Worm (Caenorhabditis elegans) whole organism, L3 larva: ENCODE data around the gene rfp-1.
"Not testable (repeated sequence)": the region's sequence is repeated elsewhere in the genome, so short reads cannot be mapped to it uniquely, and the experiment has no call there.

ENCODE experiments used
- R02D3.7 ChIP-seq: fragments of 150-350 bp; optimal IDR thresholded peaks from 2 replicates; lab custom pipeline; 2014; ENCODE audit warnings: missing biosample characterization, missing genetic modification characterization
- ceh-82 ChIP-seq: fragments of 150-350 bp; optimal IDR thresholded peaks from 2 replicates; lab custom pipeline; 2014; ENCODE audit warnings: missing biosample characterization, missing genetic modification characterization
- elt-1 ChIP-seq: fragments of 150-350 bp; optimal IDR thresholded peaks from 2 replicates; lab custom pipeline; 2014; ENCODE audit warnings: missing biosample characterization, missing genetic modification characterization
- nfya-1 ChIP-seq: sonication (generic microtip); optimal IDR thresholded peaks from 2 replicates; lab custom pipeline; 2017; ENCODE audit warnings: missing genetic modification characterization, mild to moderate bottlenecking, missing compliant biosample characterization, antibody characterized with exemption, moderate library complexity; ENCODE audit not compliant: insufficient read depth
- nhr-237 ChIP-seq: fragments of 150-350 bp; optimal IDR thresholded peaks from 2 replicates; lab custom pipeline; 2014; ENCODE audit warnings: missing biosample characterization, missing genetic modification characterization
- nhr-77 ChIP-seq: fragments of 150-350 bp; optimal IDR thresholded peaks from 2 replicates; lab custom pipeline; 2014; ENCODE audit warnings: missing biosample characterization, missing genetic modification characterization
- skn-1 ChIP-seq: fragments of 150-350 bp; optimal IDR thresholded peaks from 2 replicates; lab custom pipeline; 2014; ENCODE audit warnings: missing biosample characterization, missing genetic modification characterization
- snpc-4 ChIP-seq: fragments of 150-350 bp; optimal IDR thresholded peaks from 2 replicates; lab custom pipeline; 2014; ENCODE audit warnings: missing biosample characterization, missing genetic modification characterization
- unc-39 ChIP-seq: sonication (generic microtip); optimal IDR thresholded peaks from 4 replicates; lab custom pipeline; 2017; ENCODE audit warnings: missing biosample characterization, missing genetic modification characterization
- unc-62 ChIP-seq: fragments of 150-350 bp; sonication (generic microtip); optimal IDR thresholded peaks from 4 replicates; lab custom pipeline; 2014; ENCODE audit warnings: missing biosample characterization, missing genetic modification reagents, missing genetic modification characterization
- ztf-11 ChIP-seq: fragments of 150-350 bp; optimal IDR thresholded peaks from 2 replicates; lab custom pipeline; 2014; ENCODE audit warnings: missing biosample characterization, missing genetic modification characterization

ce11 chrIII:8344283-8344682 is 14.1 kb upstream of the rfp-1 start, which contains the start of gene ZC262.7:
- TF ChIP-seq skn-1 (tag; lab: Kevin White, UChicago); nhr-237 (tag; lab: Kevin White, UChicago); ceh-82 (tag; lab: Kevin White, UChicago); nhr-77 (tag; lab: Kevin White, UChicago); unc-39 (tag; lab: Kevin White, UChicago); nfya-1 (tag; lab: Kevin White, UChicago); ztf-11 (tag; lab: Kevin White, UChicago); snpc-4; elt-1 (tag; lab: Kevin White, UChicago); R02D3.7 (tag; lab: Kevin White, UChicago); unc-62 (GFP tag; lab: Kevin White, UChicago): not testable (repeated sequence)
